Fruit fly (Drosophila melanogaster) whole organism, embryonic: ENCODE results near the gene CG13947.

Source experiments
- Bgb ChIP-seq: fragments of 200-800 bp; sonication (Bioruptor generic); IDR thresholded peaks from 2 replicates; pipeline ENCODE4 v1.3.6; 2022; ENCODE audit warnings: missing biosample characterization, missing genetic modification characterization; ENCODE audit not compliant: partially characterized antibody
- CG10274 ChIP-seq: fragments of 200-800 bp; sonication (Bioruptor generic); optimal IDR thresholded peaks from 3 replicates; lab custom pipeline; 2017; ENCODE audit warnings: missing biosample characterization, mild to moderate bottlenecking, missing genetic modification characterization
- CG10565 ChIP-seq: fragments of 200-800 bp; sonication (Bioruptor generic); optimal IDR thresholded peaks from 3 replicates; lab custom pipeline; 2016; ENCODE audit warnings: missing biosample characterization, mild to moderate bottlenecking, missing genetic modification characterization
- CG11504 ChIP-seq: fragments of 200-800 bp; sonication (Bioruptor generic); optimal IDR thresholded peaks from 3 replicates; lab custom pipeline; 2019; ENCODE audit warnings: missing biosample characterization, mild to moderate bottlenecking, missing genetic modification characterization, moderate library complexity
- CG12659 ChIP-seq: fragments of 200-800 bp; sonication (Bioruptor generic); optimal IDR thresholded peaks from 3 replicates; lab custom pipeline; 2017; ENCODE audit warnings: mild to moderate bottlenecking, missing biosample characterization, missing genetic modification reagents, missing genetic modification characterization
- CG13624 ChIP-seq: fragments of 200-800 bp; sonication (Bioruptor generic); optimal IDR thresholded peaks from 2 replicates; lab custom pipeline; 2016; ENCODE audit warnings: missing biosample characterization, missing genetic modification characterization
- CG13894 ChIP-seq: fragments of 200-800 bp; sonication (Bioruptor generic); optimal IDR thresholded peaks from 3 replicates; lab custom pipeline; 2018; ENCODE audit warnings: missing biosample characterization, mild to moderate bottlenecking, missing genetic modification characterization, moderate library complexity
- CG15479 ChIP-seq: fragments of 200-800 bp; sonication (Bioruptor generic); optimal IDR thresholded peaks from 3 replicates; lab custom pipeline; 2019; ENCODE audit warnings: missing biosample characterization, mild to moderate bottlenecking, missing genetic modification characterization, moderate library complexity
- CG1603 ChIP-seq: fragments of 200-800 bp; sonication (Bioruptor generic); optimal IDR thresholded peaks from 2 replicates; lab custom pipeline; 2019; ENCODE audit warnings: missing biosample characterization, mild to moderate bottlenecking, missing genetic modification characterization, moderate library complexity
- CG17328 ChIP-seq: fragments of 200-800 bp; sonication (Bioruptor generic); IDR thresholded peaks from 2 replicates; pipeline ENCODE4 v1.3.6; 2022; ENCODE audit warnings: missing biosample characterization, missing genetic modification characterization
- CG32772 ChIP-seq: fragments of 200-800 bp; sonication (Bioruptor generic); IDR thresholded peaks from 2 replicates; pipeline ENCODE4 v1.3.6; 2022; ENCODE audit warnings: missing biosample characterization, missing genetic modification characterization
- CG3847 ChIP-seq: fragments of 200-800 bp; sonication (Bioruptor generic); IDR thresholded peaks from 2 replicates; pipeline ENCODE4 v1.3.6; 2022; ENCODE audit warnings: missing biosample characterization, missing genetic modification characterization
- CG4328 ChIP-seq: fragments of 200-800 bp; sonication (Bioruptor generic); optimal IDR thresholded peaks from 3 replicates; lab custom pipeline; 2017; ENCODE audit warnings: missing biosample characterization, missing genetic modification reagents, missing genetic modification characterization
- CG9437 ChIP-seq: fragments of 200-800 bp; sonication (Bioruptor generic); optimal IDR thresholded peaks from 2 replicates; lab custom pipeline; 2018; ENCODE audit warnings: missing biosample characterization, mild to moderate bottlenecking, missing genetic modification characterization
- CTCF ChIP-seq: fragments of 200-800 bp; sonication (Bioruptor generic); optimal IDR thresholded peaks from 2 replicates; lab custom pipeline; 2017; ENCODE audit warnings: missing biosample characterization, mild to moderate bottlenecking, missing genetic modification characterization, moderate library complexity
- CkIIα-i1 ChIP-seq: fragments of 200-800 bp; sonication (Bioruptor generic); IDR thresholded peaks from 2 replicates; pipeline ENCODE4 v1.3.6; 2022; ENCODE audit warnings: missing biosample characterization, missing genetic modification characterization
- CoRest ChIP-seq: fragments of 200-800 bp; sonication (Bioruptor generic); optimal IDR thresholded peaks from 3 replicates; lab custom pipeline; 2018; ENCODE audit warnings: missing biosample characterization, mild to moderate bottlenecking, missing genetic modification characterization, moderate library complexity
- Dbx ChIP-seq: fragments of 200-800 bp; sonication (Bioruptor generic); IDR thresholded peaks from 3 replicates; pipeline ENCODE4 v1.3.6; 2022; ENCODE audit warnings: missing biosample characterization, missing genetic modification characterization
- Dll ChIP-seq: fragments of 200-800 bp; sonication (Bioruptor generic); IDR thresholded peaks from 4 replicates; pipeline ENCODE4 v1.3.6; 2022; ENCODE audit warnings: missing biosample characterization, missing genetic modification characterization; ENCODE audit not compliant: partially characterized antibody
- E2f2 ChIP-seq: fragments of 200-800 bp; sonication (Bioruptor generic); IDR thresholded peaks from 2 replicates; pipeline ENCODE4 v1.3.6; 2022; ENCODE audit warnings: missing biosample characterization, missing genetic modification characterization
- HLH4C ChIP-seq: fragments of 200-800 bp; sonication (Bioruptor generic); IDR thresholded peaks from 3 replicates; pipeline ENCODE4 v1.3.6; 2022; ENCODE audit warnings: missing biosample characterization, missing genetic modification characterization; ENCODE audit not compliant: partially characterized antibody
- Mes4 ChIP-seq: fragments of 200-800 bp; sonication (Bioruptor generic); optimal IDR thresholded peaks from 2 replicates; lab custom pipeline; 2016; ENCODE audit warnings: missing biosample characterization, missing genetic modification characterization
- Sin3A ChIP-seq: fragments of >200 bp; optimal IDR thresholded peaks from 2 replicates; lab custom pipeline; 2018
- Stat92E ChIP-seq, 3 experiments: fragments of >200 bp in 2 of 3; fragments of 200-800 bp in 1 of 3; sonication (Bioruptor generic) in 1 of 3; optimal IDR thresholded peaks; 2 replicates each; lab custom pipeline; 2017 to 2019; ENCODE audit warnings: missing biosample characterization in 3 of 3, missing genetic modification characterization in 3 of 3, mild to moderate bottlenecking in 1 of 3, moderate library complexity in 1 of 3
- amos ChIP-seq: fragments of 200-800 bp; sonication (Bioruptor generic); IDR thresholded peaks from 2 replicates; pipeline ENCODE4 v1.3.6; 2022; ENCODE audit warnings: missing biosample characterization, missing genetic modification characterization; ENCODE audit not compliant: partially characterized antibody
- bcd ChIP-seq: fragments of 200-800 bp; sonication (Bioruptor generic); optimal IDR thresholded peaks from 2 replicates; lab custom pipeline; 2017; ENCODE audit warnings: missing biosample characterization, mild to moderate bottlenecking, missing genetic modification characterization
- bigmax ChIP-seq: fragments of 200-800 bp; sonication (Bioruptor generic); optimal IDR thresholded peaks from 2 replicates; lab custom pipeline; 2018; ENCODE audit warnings: missing biosample characterization, mild to moderate bottlenecking, missing genetic modification characterization
- chinmo ChIP-seq: fragments of 200-800 bp; sonication (Bioruptor generic); IDR thresholded peaks from 4 replicates; pipeline ENCODE4 v1.3.6; 2022; ENCODE audit warnings: missing biosample characterization, missing genetic modification characterization; ENCODE audit not compliant: partially characterized antibody
- chm ChIP-seq: fragments of 200-800 bp; sonication (Bioruptor generic); IDR thresholded peaks from 2 replicates; pipeline ENCODE4 v1.3.6; 2022; ENCODE audit warnings: missing biosample characterization, missing genetic modification characterization
- crol ChIP-seq: fragments of 200-800 bp; sonication (Bioruptor generic); IDR thresholded peaks from 2 replicates; pipeline ENCODE4 v1.3.6; 2022; ENCODE audit warnings: missing biosample characterization, missing genetic modification characterization
- cwo ChIP-seq: fragments of 200-800 bp; sonication (Bioruptor generic); optimal IDR thresholded peaks from 3 replicates; lab custom pipeline; 2017; ENCODE audit warnings: missing biosample characterization, missing genetic modification characterization, mild to moderate bottlenecking, moderate library complexity, missing genetic modification reagents
- ewg ChIP-seq: fragments of 200-800 bp; sonication (Bioruptor generic); optimal IDR thresholded peaks from 3 replicates; lab custom pipeline; 2017; ENCODE audit warnings: mild to moderate bottlenecking, missing biosample characterization, missing genetic modification reagents, missing genetic modification characterization
- fd3F ChIP-seq: fragments of 200-800 bp; sonication (Bioruptor generic); optimal IDR thresholded peaks from 2 replicates; lab custom pipeline; 2018; ENCODE audit warnings: missing biosample characterization, mild to moderate bottlenecking, missing genetic modification characterization, moderate library complexity
- gfzf ChIP-seq: fragments of 200-800 bp; sonication (Bioruptor generic); optimal IDR thresholded peaks from 2 replicates; lab custom pipeline; 2016; ENCODE audit warnings: missing biosample characterization, mild to moderate bottlenecking, missing genetic modification characterization, moderate library complexity
- gro ChIP-seq: fragments of 200-800 bp; sonication (Bioruptor generic); optimal IDR thresholded peaks from 2 replicates; lab custom pipeline; 2016; ENCODE audit warnings: missing biosample characterization, missing genetic modification characterization
- jumu ChIP-seq: fragments of 200-800 bp; sonication (Bioruptor generic); optimal IDR thresholded peaks from 3 replicates; lab custom pipeline; 2016; ENCODE audit warnings: missing biosample characterization, missing genetic modification characterization
- luna ChIP-seq: fragments of 200-800 bp; sonication (Bioruptor generic); optimal IDR thresholded peaks from 2 replicates; lab custom pipeline; 2016; ENCODE audit warnings: missing biosample characterization, missing genetic modification characterization
- nmo ChIP-seq: fragments of 200-800 bp; sonication (Bioruptor generic); optimal IDR thresholded peaks from 2 replicates; lab custom pipeline; 2018; ENCODE audit warnings: missing biosample characterization, mild to moderate bottlenecking, missing genetic modification characterization, moderate library complexity
- onecut ChIP-seq: fragments of 200-800 bp; sonication (Bioruptor generic); IDR thresholded peaks from 2 replicates; pipeline ENCODE4 v1.3.6; 2022; ENCODE audit warnings: missing biosample characterization, missing genetic modification characterization
- pan ChIP-seq, 4 experiments: fragments of >200 bp in 3 of 4; fragments of 200-800 bp in 1 of 4; sonication (Bioruptor generic) in 1 of 4; optimal IDR thresholded peaks in 3 of 4; IDR thresholded peaks in 1 of 4; 2 replicates each; pipeline versions ENCODE4 v1.3.6 to Lab custom; 2017 to 2022; ENCODE audit warnings: missing biosample characterization in 2 of 4, missing genetic modification characterization in 2 of 4, mixed read lengths in 1 of 4
- pzg ChIP-seq: fragments of 200-800 bp; sonication (Bioruptor generic); optimal IDR thresholded peaks from 3 replicates; lab custom pipeline; 2018; ENCODE audit warnings: missing biosample characterization, mild to moderate bottlenecking, missing genetic modification characterization, moderate library complexity
- sens ChIP-seq: fragments of 200-800 bp; sonication (Bioruptor generic); peaks from one replicate; lab custom pipeline; 2016; ENCODE audit warnings: missing biosample characterization, missing genetic modification characterization
- slp2 ChIP-seq: fragments of 200-800 bp; sonication (Bioruptor generic); optimal IDR thresholded peaks from 2 replicates; lab custom pipeline; 2016; ENCODE audit warnings: missing biosample characterization, missing genetic modification characterization
- stc ChIP-seq: fragments of 200-800 bp; sonication (Bioruptor generic); IDR thresholded peaks from 2 replicates; pipeline ENCODE4 v1.3.6; 2022; ENCODE audit warnings: missing biosample characterization, missing genetic modification characterization
- sug ChIP-seq: fragments of 200-800 bp; optimal IDR thresholded peaks from 2 replicates; lab custom pipeline; 2019; ENCODE audit warnings: missing biosample characterization, mild to moderate bottlenecking, missing genetic modification characterization, moderate library complexity
- trem ChIP-seq: fragments of 200-800 bp; optimal IDR thresholded peaks from 3 replicates; lab custom pipeline; 2019; ENCODE audit warnings: missing biosample characterization, mild to moderate bottlenecking, missing genetic modification characterization, moderate library complexity
- wdn ChIP-seq: fragments of 200-800 bp; sonication (Bioruptor generic); IDR thresholded peaks from 2 replicates; pipeline ENCODE4 v1.3.6; 2022; ENCODE audit warnings: missing biosample characterization, missing genetic modification characterization
- zen2 ChIP-seq: fragments of 200-800 bp; sonication (Bioruptor generic); IDR thresholded peaks from 3 replicates; pipeline ENCODE4 v1.3.6; 2022; ENCODE audit warnings: missing biosample characterization, missing genetic modification characterization; ENCODE audit not compliant: partially characterized antibody

CG13947 gene

dm6 chr2L:821242-821985 is 42.4 kb downstream of the CG13947 start, which contains the start of gene CG3662 (continued):
- TF ChIP-seq pan (optimal IDR thresholded peaks at IDR 0.05; lab: Kevin White, UChicago) (no peak), pan (GFP tag; optimal IDR thresholded peaks at IDR 0.05 in 1 of 2, IDR thresholded peaks at IDR 0.05 in 1 of 2) (peak in 1 of 2 experiments; percentile 25), CG10565 (GFP tag; lab: Kevin White, UChicago) (no peak), CG3847 (GFP tag; lab: Robert Waterston, UW) (peak; percentile 72), sens (GFP tag; lab: Kevin White, UChicago) (peak; percentile 62), trem (tag; lab: Kevin White, UChicago) (peak; percentile 76), CoRest (tag; lab: Kevin White, UChicago) (peak; percentile 39), CG1603 (tag; lab: Kevin White, UChicago) (peak; percentile 81), ewg (GFP tag; lab: Kevin White, UChicago) (peak; percentile 94), onecut (peak; percentile 99), HLH4C (GFP tag; lab: Robert Waterston, UW) (0 out of 3 replicates have a peak, but pooled peaks have one; percentile 20), chinmo (GFP tag; lab: Robert Waterston, UW) (0 out of 4 replicates have a peak, but pooled peaks have one; percentile 27), Mes4 (no peak), fd3F (GFP tag; lab: Kevin White, UChicago) (no peak), crol (GFP tag; lab: Robert Waterston, UW) (peak; percentile 87), CG12659 (GFP tag; lab: Kevin White, UChicago) (peak; percentile 57), Dbx (peak; percentile 5; the same call in 1 of the 3 replicates), gfzf (GFP tag; lab: Kevin White, UChicago) (peak; percentile 97), CG15479 (GFP tag; lab: Kevin White, UChicago) (peak; percentile 81), CG13894 (tag; lab: Kevin White, UChicago) (peak; percentile 40), CkIIα-i1 (GFP tag; lab: Robert Waterston, UW) (no peak), Sin3A (lab: Kevin White, UChicago) (peak; percentile 46), wdn (no peak), stc (no peak), zen2 (GFP tag; lab: Robert Waterston, UW) (no peak), bigmax (GFP tag; lab: Kevin White, UChicago) (peak; percentile 16), Dll (GFP tag; lab: Robert Waterston, UW) (peak; percentile 49; the same call in 2 of the 4 replicates), CG17328 (no peak), amos (GFP tag; lab: Robert Waterston, UW) (peak; percentile 46; the same call in 1 of the 2 replicates), Stat92E (GFP tag; optimal IDR thresholded peaks at IDR 0.05; lab: Kevin White, UChicago) (peak in 1 of 3 experiments; percentile 29), pzg (GFP tag; lab: Kevin White, UChicago) (peak; percentile 95), cwo (GFP tag; lab: Kevin White, UChicago) (peak; percentile 67), CG4328 (GFP tag; lab: Kevin White, UChicago) (no peak), slp2 (GFP tag; lab: Kevin White, UChicago) (no peak), luna (no peak), chm (GFP tag; lab: Robert Waterston, UW) (0 out of 2 replicates have a peak, but pooled peaks have one; percentile 46), CTCF (GFP tag; lab: Kevin White, UChicago) (peak; percentile 40), CG10274 (GFP tag; lab: Kevin White, UChicago) (no peak), CG13624 (GFP tag; lab: Kevin White, UChicago) (peak; percentile 97), CG32772 (GFP tag; lab: Robert Waterston, UW) (no peak), CG9437 (no peak), bcd (GFP tag; lab: Kevin White, UChicago) (peak; percentile 16), nmo (GFP tag; lab: Kevin White, UChicago) (peak; percentile 17), E2f2 (GFP tag; lab: Robert Waterston, UW) (peak; percentile 99), Bgb (GFP tag; lab: Robert Waterston, UW) (peak; percentile 18; the same call in 1 of the 2 replicates), jumu (GFP tag; lab: Kevin White, UChicago) (no peak), sug (tag; lab: Kevin White, UChicago) (peak; percentile 36), CG11504 (tag; lab: Kevin White, UChicago) (peak; percentile 46), gro (GFP tag; lab: Kevin White, UChicago) (peak; percentile 33)
